Fruit fly (Drosophila melanogaster): ENCODE data around the gene CG7227.

The CG7227 gene

DNA sequence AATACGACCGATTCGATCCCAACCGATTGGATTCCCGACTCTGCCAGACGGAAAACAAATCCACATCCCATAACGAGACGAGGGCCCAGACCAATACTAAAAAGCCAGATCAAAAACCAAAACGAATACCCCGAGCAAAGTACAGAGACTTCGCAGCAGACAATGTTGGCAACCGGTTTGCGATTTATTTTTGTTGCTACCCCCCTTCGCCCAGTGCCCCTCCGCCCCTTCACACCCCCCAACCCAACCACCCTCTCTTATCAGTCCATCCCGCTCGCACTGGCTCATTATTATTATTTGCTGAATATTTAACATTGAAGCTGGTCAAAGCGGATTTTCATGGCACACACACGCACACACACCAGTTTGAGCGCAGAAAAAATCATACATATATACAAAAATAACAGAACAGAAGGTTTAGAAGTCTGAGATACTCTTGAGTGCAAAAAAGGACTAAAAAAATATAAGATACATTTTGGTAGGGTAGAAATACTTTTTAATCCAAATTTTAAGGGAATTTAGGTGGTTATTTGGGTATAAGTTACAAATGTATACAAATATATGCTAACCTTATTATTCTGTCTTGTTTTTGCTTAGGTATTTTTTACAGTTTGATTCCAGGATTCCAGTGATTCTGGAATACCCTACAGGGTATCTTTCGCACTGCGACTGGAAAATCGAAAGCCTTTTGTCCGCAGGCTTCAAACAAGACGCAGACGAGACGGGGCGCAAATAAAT is 24.3 kb downstream of the CG7227 start:
- TF ChIP-seq tj (GFP tag; optimal IDR thresholded peaks at IDR 0.05) = peak; percentile 14
- no peak for TF ChIP-seq CG1620 (GFP tag; optimal IDR thresholded peaks at IDR 0.05)

- TF ChIP-seq CG5204 (GFP tag; optimal IDR thresholded peaks at IDR 0.05) (no peak), CG7045 (GFP tag; optimal IDR thresholded peaks at IDR 0.05) (no peak), CG12768 (GFP tag; optimal IDR thresholded peaks at IDR 0.05) (no peak), bab1 (GFP tag; optimal IDR thresholded peaks at IDR 0.05) (no peak), ovo (GFP tag; optimal IDR thresholded peaks at IDR 0.05) (no peak)
Measured at dm6 chr2L:7971423-7971822, 26.5 kb downstream of the CG7227 start.

- no peak for TF ChIP-seq CG14711 (tag; optimal IDR thresholded peaks at IDR 0.05)
- no peak for TF ChIP-seq CG7045 (GFP tag; optimal IDR thresholded peaks at IDR 0.05)
Measured at dm6 chr2L:7970001-7970400, 27.9 kb downstream of the CG7227 start.

- TF ChIP-seq Clk (GFP tag; optimal IDR thresholded peaks at IDR 0.05) (no peak), CG14711 (tag; optimal IDR thresholded peaks at IDR 0.05) (no peak), ovo (GFP tag; optimal IDR thresholded peaks at IDR 0.05) (peak; percentile 80)
Measured at dm6 chr2L:7969329-7969728, 28.6 kb downstream of the CG7227 start.

DNA sequence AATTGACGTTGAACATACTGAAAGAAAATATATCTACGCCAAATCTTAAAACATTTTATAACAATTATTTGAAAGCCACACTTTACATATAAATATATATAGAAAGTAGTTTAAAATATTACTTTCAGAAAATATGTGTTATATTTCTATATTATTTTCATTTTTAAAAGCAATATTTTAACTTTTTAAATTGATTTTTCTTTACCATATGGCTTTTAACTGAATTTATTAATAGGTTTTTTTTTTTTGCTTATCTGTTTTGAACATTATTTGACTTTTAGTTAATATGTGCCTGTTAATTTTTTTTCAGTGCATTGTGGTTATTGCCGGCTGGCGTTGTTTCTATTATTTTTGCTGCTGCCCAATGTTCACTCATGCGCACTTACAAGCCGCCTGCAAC is 29.9 kb downstream of the CG7227 start:
- no peak for TF ChIP-seq kay (GFP tag; ENCODE audit: borderline replicate concordance)
- TF ChIP-seq Crg-1 (GFP tag; optimal IDR thresholded peaks at IDR 0.05) = no peak
- no peak for TF ChIP-seq cnc (optimal IDR thresholded peaks at IDR 0.05)
- peak; percentile 50 for TF ChIP-seq CG14711 (tag; optimal IDR thresholded peaks at IDR 0.05)
- no peak for TF ChIP-seq ovo (GFP tag; optimal IDR thresholded peaks at IDR 0.05)
- TF ChIP-seq CG33017 (tag; optimal IDR thresholded peaks at IDR 0.05) = peak; percentile 35
- peak; percentile 61 for TF ChIP-seq CG7045 (GFP tag; optimal IDR thresholded peaks at IDR 0.05)
- TF ChIP-seq pad (GFP tag; optimal IDR thresholded peaks at IDR 0.05) = no peak
- TF ChIP-seq CG1620 (GFP tag; optimal IDR thresholded peaks at IDR 0.05) = no peak
- TF ChIP-seq CG12768 (GFP tag; optimal IDR thresholded peaks at IDR 0.05) = no peak
- no peak for TF ChIP-seq Clk (GFP tag; optimal IDR thresholded peaks at IDR 0.05)
- peak; percentile 24 for TF ChIP-seq CG5204 (GFP tag; optimal IDR thresholded peaks at IDR 0.05)
- no peak for TF ChIP-seq toe (GFP tag; optimal IDR thresholded peaks at IDR 0.05)
- TF ChIP-seq CG11617 (GFP tag; optimal IDR thresholded peaks at IDR 0.05) = peak; percentile 16
- peak; percentile 46 for TF ChIP-seq CG7101 (tag; optimal IDR thresholded peaks at IDR 0.05)

DNA sequence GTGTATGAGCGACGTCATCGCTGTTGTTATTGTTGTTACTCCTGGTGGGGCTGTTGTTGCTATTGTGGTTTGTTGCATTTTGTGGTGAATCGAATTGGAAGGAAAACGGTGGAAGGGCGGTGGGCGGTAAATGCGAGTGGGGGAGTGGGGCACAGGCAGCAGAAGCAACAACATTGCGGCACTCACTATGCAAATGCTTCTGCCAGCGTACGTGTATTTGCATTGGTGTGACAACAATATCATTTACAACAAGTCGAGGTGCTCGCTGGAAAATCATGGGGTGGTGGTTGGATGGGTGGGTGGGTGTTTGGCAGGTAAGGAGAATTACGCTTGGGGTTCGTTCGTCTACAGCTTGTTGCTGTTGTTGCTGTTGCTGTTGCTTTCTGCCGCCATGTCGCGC is 30.3 kb downstream of the CG7227 start:
- peak; percentile 78 for TF ChIP-seq CG12768 (GFP tag; optimal IDR thresholded peaks at IDR 0.05)
- TF ChIP-seq CG11617 (GFP tag; optimal IDR thresholded peaks at IDR 0.05) = no peak

dm6 chr2L:7966866-7967549 is 30.9 kb downstream of the CG7227 start:
- TF ChIP-seq CG12768 (GFP tag; optimal IDR thresholded peaks at IDR 0.05) = no peak
- TF ChIP-seq kay (GFP tag; ENCODE audit: borderline replicate concordance) = peak; percentile 40
- no peak for TF ChIP-seq pad (GFP tag; optimal IDR thresholded peaks at IDR 0.05)
- TF ChIP-seq CG14711 (tag; optimal IDR thresholded peaks at IDR 0.05) = no peak
- TF ChIP-seq cnc (optimal IDR thresholded peaks at IDR 0.05) = no peak
- no peak for TF ChIP-seq Hr96 (GFP tag; optimal IDR thresholded peaks at IDR 0.05)

dm6 chr2L:7966461-7966846 is 31.5 kb downstream of the CG7227 start:
- TF ChIP-seq CG7101 (tag; optimal IDR thresholded peaks at IDR 0.05) = no peak
- peak; percentile 95 for TF ChIP-seq tj (GFP tag; optimal IDR thresholded peaks at IDR 0.05)
- TF ChIP-seq CG12768 (GFP tag; optimal IDR thresholded peaks at IDR 0.05) = no peak
- TF ChIP-seq toe (GFP tag; optimal IDR thresholded peaks at IDR 0.05) = no peak

- TF ChIP-seq CG14711 (tag; optimal IDR thresholded peaks at IDR 0.05) = peak; percentile 30
- TF ChIP-seq CG11617 (GFP tag; optimal IDR thresholded peaks at IDR 0.05) = peak; percentile 45
- TF ChIP-seq tj (GFP tag; optimal IDR thresholded peaks at IDR 0.05) = peak; percentile 85
- TF ChIP-seq CG7101 (tag; optimal IDR thresholded peaks at IDR 0.05) = no peak
- no peak for TF ChIP-seq Clk (GFP tag; optimal IDR thresholded peaks at IDR 0.05)
- peak; percentile 5 for TF ChIP-seq Mnt (GFP tag; optimal IDR thresholded peaks at IDR 0.05)
- no peak for TF ChIP-seq Crg-1 (GFP tag; optimal IDR thresholded peaks at IDR 0.05)
- TF ChIP-seq cnc (optimal IDR thresholded peaks at IDR 0.05) = no peak
- no peak for TF ChIP-seq Hr96 (GFP tag; optimal IDR thresholded peaks at IDR 0.05)
- no peak for TF ChIP-seq pad (GFP tag; optimal IDR thresholded peaks at IDR 0.05)
- TF ChIP-seq CG12768 (GFP tag; optimal IDR thresholded peaks at IDR 0.05) = no peak
- no peak for TF ChIP-seq kay (GFP tag; ENCODE audit: borderline replicate concordance)
- TF ChIP-seq toe (GFP tag; optimal IDR thresholded peaks at IDR 0.05) = no peak
- TF ChIP-seq ovo (GFP tag; optimal IDR thresholded peaks at IDR 0.05) = no peak
- TF ChIP-seq CG7045 (GFP tag; optimal IDR thresholded peaks at IDR 0.05) = no peak
- TF ChIP-seq CG5204 (GFP tag; optimal IDR thresholded peaks at IDR 0.05) = no peak
- TF ChIP-seq cic (GFP tag; optimal IDR thresholded peaks at IDR 0.05) = no peak
- no peak for TF ChIP-seq CG33017 (tag; optimal IDR thresholded peaks at IDR 0.05)
- peak; percentile 4 for TF ChIP-seq bab1 (GFP tag; optimal IDR thresholded peaks at IDR 0.05)
- TF ChIP-seq CG1620 (GFP tag; optimal IDR thresholded peaks at IDR 0.05) = no peak
Measured at dm6 chr2L:7965808-7966460, 32.0 kb downstream of the CG7227 start.
